Worm (Caenorhabditis elegans) whole organism, L1 larva: ENCODE measurements around the gene fut-1.

Source experiments
- alr-1 ChIP-seq: fragments of 200-800 bp; sonication (Bioruptor generic); optimal IDR thresholded peaks from 2 replicates; lab custom pipeline; 2018; ENCODE audit warnings: borderline replicate concordance, mild to moderate bottlenecking, missing genetic modification characterization, missing compliant biosample characterization
- egl-27 ChIP-seq, 2 experiments: fragments of 150-350 bp in 1 of 2; sonication (generic microtip); optimal IDR thresholded peaks; 3 replicates each; lab custom pipeline; 2017 to 2018; ENCODE audit warnings: missing biosample characterization in 2 of 2, missing genetic modification characterization in 2 of 2, missing genetic modification reagents in 2 of 2
- lin-13 ChIP-seq: fragments of 150-350 bp; optimal IDR thresholded peaks from 2 replicates; lab custom pipeline; 2014; ENCODE audit warnings: missing biosample characterization, missing genetic modification reagents, missing genetic modification characterization
- nhr-12 ChIP-seq: sonication (generic microtip); optimal IDR thresholded peaks from 2 replicates; lab custom pipeline; 2017; ENCODE audit warnings: missing biosample characterization, missing genetic modification characterization
- nhr-28 ChIP-seq: fragments of 150-350 bp; optimal IDR thresholded peaks from 2 replicates; lab custom pipeline; 2014; ENCODE audit warnings: missing biosample characterization, missing genetic modification characterization
- pqm-1 ChIP-seq: sonication (generic microtip); optimal IDR thresholded peaks from 3 replicates; lab custom pipeline; 2017; ENCODE audit warnings: missing biosample characterization, missing genetic modification characterization
- skn-1 ChIP-seq: fragments of 150-350 bp; optimal IDR thresholded peaks from 2 replicates; lab custom pipeline; 2014; ENCODE audit warnings: missing biosample characterization, missing genetic modification characterization

DNA sequence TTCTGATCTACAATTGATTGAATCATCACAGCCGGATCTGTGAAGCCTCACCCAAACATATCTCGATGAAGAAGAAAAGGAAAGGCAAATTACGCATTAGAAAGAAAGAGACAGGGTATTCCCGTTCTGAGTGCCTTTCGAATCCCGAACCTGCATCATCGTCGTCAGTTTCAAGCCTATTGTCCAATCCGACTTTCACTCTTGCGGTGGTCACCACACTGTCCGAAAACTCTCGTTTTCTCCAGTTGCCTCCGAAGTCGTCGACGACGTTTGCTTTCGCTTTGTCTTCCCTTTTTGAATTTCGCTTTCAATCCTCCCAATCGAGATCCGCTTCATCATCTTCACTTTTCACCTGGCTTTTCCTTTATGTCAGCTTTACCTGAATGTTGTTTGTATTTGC lies 10.3 kb downstream of the fut-1 start:
- TF ChIP-seq lin-13 (GFP tag; lab: Kevin White, UChicago), result no peak
- TF ChIP-seq nhr-28 (tag; lab: Kevin White, UChicago), result no peak
- no peak for TF ChIP-seq pqm-1
- no peak for TF ChIP-seq skn-1 (tag; lab: Kevin White, UChicago)
- TF ChIP-seq alr-1 (tag; lab: Kevin White, UChicago), result no peak
- TF ChIP-seq egl-27 (tag; optimal IDR thresholded peaks at IDR 0.05; lab: Kevin White, UChicago), result no peak
- no peak for TF ChIP-seq nhr-12 (tag; lab: Kevin White, UChicago)
